Fruit fly (Drosophila melanogaster): Measurements from ENCODE around the gene ry.

Gene ry

dm6 chr3R:13077262-13077661 is 44.9 kb downstream of the ry start:
- TF ChIP-seq CG33017 (tag; optimal IDR thresholded peaks at IDR 0.05): no peak
- no peak for TF ChIP-seq Hr96 (GFP tag; optimal IDR thresholded peaks at IDR 0.05)
- TF ChIP-seq ovo (GFP tag; optimal IDR thresholded peaks at IDR 0.05): no peak
- TF ChIP-seq CG12768 (GFP tag; optimal IDR thresholded peaks at IDR 0.05): no peak
- no peak for TF ChIP-seq cnc (optimal IDR thresholded peaks at IDR 0.05)
- no peak for TF ChIP-seq CG7045 (GFP tag; optimal IDR thresholded peaks at IDR 0.05)
- TF ChIP-seq CG1620 (GFP tag; optimal IDR thresholded peaks at IDR 0.05): no peak
- no peak for TF ChIP-seq pad (GFP tag; optimal IDR thresholded peaks at IDR 0.05)
- TF ChIP-seq CG11617 (GFP tag; optimal IDR thresholded peaks at IDR 0.05): no peak
- TF ChIP-seq CG7101 (tag; optimal IDR thresholded peaks at IDR 0.05): no peak
- TF ChIP-seq cic (GFP tag; optimal IDR thresholded peaks at IDR 0.05): no peak
- TF ChIP-seq CG14711 (tag; optimal IDR thresholded peaks at IDR 0.05): no peak
- no peak for TF ChIP-seq Clk (GFP tag; optimal IDR thresholded peaks at IDR 0.05)
- no peak for TF ChIP-seq Mnt (GFP tag; optimal IDR thresholded peaks at IDR 0.05)
- TF ChIP-seq bab1 (GFP tag; optimal IDR thresholded peaks at IDR 0.05): no peak

dm6 chr3R:13078263-13078662 is 45.9 kb downstream of the ry start:
- peak; percentile 49 for TF ChIP-seq CG1620 (GFP tag; optimal IDR thresholded peaks at IDR 0.05)
- peak; percentile 77 for TF ChIP-seq bab1 (GFP tag; optimal IDR thresholded peaks at IDR 0.05)
- no peak for TF ChIP-seq Clk (GFP tag; optimal IDR thresholded peaks at IDR 0.05)
- TF ChIP-seq cnc (optimal IDR thresholded peaks at IDR 0.05): no peak
- no peak for TF ChIP-seq CG14711 (tag; optimal IDR thresholded peaks at IDR 0.05)
- TF ChIP-seq kay (GFP tag; ENCODE audit: borderline replicate concordance): no peak
- no peak for TF ChIP-seq CG33017 (tag; optimal IDR thresholded peaks at IDR 0.05)
- TF ChIP-seq pad (GFP tag; optimal IDR thresholded peaks at IDR 0.05): peak; percentile 13
- TF ChIP-seq Mnt (GFP tag; optimal IDR thresholded peaks at IDR 0.05): no peak
- no peak for TF ChIP-seq CG11617 (GFP tag; optimal IDR thresholded peaks at IDR 0.05)

- TF ChIP-seq pad (GFP tag; optimal IDR thresholded peaks at IDR 0.05) (no peak), Crg-1 (GFP tag; optimal IDR thresholded peaks at IDR 0.05) (no peak), CG7101 (tag; optimal IDR thresholded peaks at IDR 0.05) (no peak), Clk (GFP tag; optimal IDR thresholded peaks at IDR 0.05) (no peak), CG14711 (tag; optimal IDR thresholded peaks at IDR 0.05) (no peak), CG11617 (GFP tag; optimal IDR thresholded peaks at IDR 0.05) (no peak), bab1 (GFP tag; optimal IDR thresholded peaks at IDR 0.05) (no peak)
Measured at dm6 chr3R:13082382-13082781, 50.1 kb downstream of the ry start.

- TF ChIP-seq CG7101 (tag; optimal IDR thresholded peaks at IDR 0.05): no peak
- TF ChIP-seq kay (GFP tag; ENCODE audit: borderline replicate concordance): no peak
- no peak for TF ChIP-seq CG12768 (GFP tag; optimal IDR thresholded peaks at IDR 0.05)
- TF ChIP-seq tj (GFP tag; optimal IDR thresholded peaks at IDR 0.05): no peak
- TF ChIP-seq pad (GFP tag; optimal IDR thresholded peaks at IDR 0.05): no peak
- no peak for TF ChIP-seq cic (GFP tag; optimal IDR thresholded peaks at IDR 0.05)
- TF ChIP-seq Clk (GFP tag; optimal IDR thresholded peaks at IDR 0.05): no peak
- no peak for TF ChIP-seq CG14711 (tag; optimal IDR thresholded peaks at IDR 0.05)
- no peak for TF ChIP-seq CG11617 (GFP tag; optimal IDR thresholded peaks at IDR 0.05)
- no peak for TF ChIP-seq CG7045 (GFP tag; optimal IDR thresholded peaks at IDR 0.05)
- TF ChIP-seq CG5204 (GFP tag; optimal IDR thresholded peaks at IDR 0.05): no peak
- no peak for TF ChIP-seq Crg-1 (GFP tag; optimal IDR thresholded peaks at IDR 0.05)
Measured at dm6 chr3R:13085924-13086323, 53.6 kb downstream of the ry start, which contains the start of gene CG43063. TSS of gene CG43063 (plus strand) at chr3R:13086224.

All from whole organism, adult.